Worm (Caenorhabditis elegans): ENCODE results near the gene F01F1.14.

DNA sequence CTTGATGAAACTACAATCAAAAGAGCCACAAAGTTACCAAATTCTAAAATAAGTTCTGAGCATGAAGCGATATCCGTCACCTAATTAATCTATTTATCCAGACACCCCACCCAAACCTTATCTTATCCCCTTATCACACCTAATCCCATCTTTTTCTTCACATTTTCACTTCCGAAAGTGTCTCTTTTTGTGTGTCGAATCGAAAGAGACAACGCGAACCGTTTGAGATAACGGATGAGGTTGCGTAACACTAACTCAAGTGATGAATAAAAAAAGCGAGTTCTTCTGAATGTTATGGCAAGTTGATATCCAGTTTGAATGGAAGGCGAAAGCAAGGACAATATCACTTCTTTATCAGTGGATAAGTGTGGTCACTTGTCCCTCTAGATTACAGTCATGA is 794 bp upstream of the F01F1.14 start:
- TF ChIP-seq ref-1 (GFP tag; conservative IDR thresholded peaks at IDR 0.05) (no peak), ztf-29 (GFP tag; IDR thresholded peaks at IDR 0.05) (no peak)

Data from whole organism, midembryonic.